Worm (Caenorhabditis elegans) whole organism, late embryonic: ENCODE results near the gene ccm-3.
A peak's percentile ranks its signal among the peaks of the same experiment; 100 is the strongest.

ENCODE experiments used
- K02D7.2 ChIP-seq: sonication (generic microtip); optimal IDR thresholded peaks from 2 replicates; lab custom pipeline; 2017; ENCODE audit warnings: mild to moderate bottlenecking, missing genetic modification characterization, missing compliant biosample characterization
- K09A11.1 ChIP-seq: sonication (generic microtip); optimal IDR thresholded peaks from 2 replicates; lab custom pipeline; 2017; ENCODE audit warnings: antibody characterized with exemption, mild to moderate bottlenecking, missing genetic modification characterization, missing compliant biosample characterization; ENCODE audit not compliant: insufficient read depth
- T23F11.4 ChIP-seq: fragments of 200-800 bp; sonication (Bioruptor generic); optimal IDR thresholded peaks from 2 replicates; lab custom pipeline; 2018; ENCODE audit warnings: mild to moderate bottlenecking, missing genetic modification characterization, missing compliant biosample characterization
- ahr-1 ChIP-seq: sonication (generic microtip); optimal IDR thresholded peaks from 2 replicates; lab custom pipeline; 2016; ENCODE audit warnings: missing genetic modification characterization, missing compliant biosample characterization
- ceh-14 ChIP-seq: sonication (generic microtip); optimal IDR thresholded peaks from 2 replicates; lab custom pipeline; 2016; ENCODE audit warnings: missing genotype, missing genetic modification characterization, missing compliant biosample characterization
- ceh-19 ChIP-seq: fragments of 200-800 bp; sonication (Bioruptor generic); optimal IDR thresholded peaks from 2 replicates; lab custom pipeline; 2018; ENCODE audit warnings: mild to moderate bottlenecking, missing genetic modification characterization, missing compliant biosample characterization
- ceh-30 ChIP-seq: fragments of 150-350 bp; optimal IDR thresholded peaks from 2 replicates; lab custom pipeline; 2014; ENCODE audit warnings: missing biosample characterization, missing genetic modification characterization
- ceh-48 ChIP-seq: sonication (generic microtip); optimal IDR thresholded peaks from 2 replicates; lab custom pipeline; 2016; ENCODE audit warnings: missing genetic modification characterization, inconsistent platforms, missing compliant biosample characterization
- ceh-9 ChIP-seq: sonication (generic microtip); optimal IDR thresholded peaks from 2 replicates; lab custom pipeline; 2016; ENCODE audit warnings: mild to moderate bottlenecking, missing genetic modification characterization, inconsistent platforms, missing compliant biosample characterization
- dve-1 ChIP-seq: sonication (generic microtip); optimal IDR thresholded peaks from 2 replicates; lab custom pipeline; 2017; ENCODE audit warnings: antibody characterized with exemption, mild to moderate bottlenecking, missing genetic modification characterization, missing compliant biosample characterization
- elt-2 ChIP-seq: sonication (generic microtip); optimal IDR thresholded peaks from 2 replicates; lab custom pipeline; 2016; ENCODE audit warnings: missing genetic modification reagents, missing genetic modification characterization, missing compliant biosample characterization
- elt-4 ChIP-seq: sonication (generic microtip); optimal IDR thresholded peaks from 2 replicates; lab custom pipeline; 2016; ENCODE audit warnings: missing genetic modification characterization, missing compliant biosample characterization
- eyg-1 ChIP-seq: sonication (generic microtip); optimal IDR thresholded peaks from 2 replicates; lab custom pipeline; 2016; ENCODE audit warnings: missing genotype, missing genetic modification characterization, missing compliant biosample characterization
- fkh-6 ChIP-seq: sonication (generic microtip); optimal IDR thresholded peaks from 2 replicates; lab custom pipeline; 2016; ENCODE audit warnings: missing genetic modification characterization, missing compliant biosample characterization
- gmeb-2 ChIP-seq: sonication (generic microtip); optimal IDR thresholded peaks from 2 replicates; lab custom pipeline; 2016; ENCODE audit warnings: missing genetic modification characterization, inconsistent platforms, missing compliant biosample characterization
- hlh-30 ChIP-seq: sonication (generic microtip); optimal IDR thresholded peaks from 2 replicates; lab custom pipeline; 2017; ENCODE audit warnings: antibody characterized with exemption, missing genetic modification characterization, missing compliant biosample characterization; ENCODE audit not compliant: insufficient read depth
- hlh-6 ChIP-seq: sonication (generic microtip); optimal IDR thresholded peaks from 2 replicates; lab custom pipeline; 2016; ENCODE audit warnings: missing genotype, missing genetic modification characterization, missing compliant biosample characterization
- lin-11 ChIP-seq: fragments of 200-800 bp; sonication (Bioruptor generic); optimal IDR thresholded peaks from 2 replicates; lab custom pipeline; 2018; ENCODE audit warnings: mild to moderate bottlenecking, missing genetic modification characterization, missing compliant biosample characterization
- mec-3 ChIP-seq: sonication (generic microtip); optimal IDR thresholded peaks from 2 replicates; lab custom pipeline; 2016; ENCODE audit warnings: borderline replicate concordance, missing genetic modification characterization, missing compliant biosample characterization
- nfya-1 ChIP-seq: sonication (generic microtip); optimal IDR thresholded peaks from 2 replicates; lab custom pipeline; 2017; ENCODE audit warnings: missing genetic modification characterization, mild to moderate bottlenecking, missing compliant biosample characterization, antibody characterized with exemption, moderate library complexity
- nhr-11 ChIP-seq: fragments of 150-350 bp; optimal IDR thresholded peaks from 2 replicates; lab custom pipeline; 2014; ENCODE audit warnings: missing biosample characterization, missing genetic modification characterization
- npax-4 ChIP-seq: sonication (generic microtip); optimal IDR thresholded peaks from 2 replicates; lab custom pipeline; 2016; ENCODE audit warnings: missing genetic modification characterization, missing compliant biosample characterization
- odd-2 ChIP-seq: sonication (generic microtip); optimal IDR thresholded peaks from 2 replicates; lab custom pipeline; 2017; ENCODE audit warnings: antibody characterized with exemption, mild to moderate bottlenecking, missing genetic modification characterization, missing compliant biosample characterization
- pag-3 ChIP-seq: sonication (generic microtip); optimal IDR thresholded peaks from 2 replicates; lab custom pipeline; 2016; ENCODE audit warnings: missing compliant biosample characterization, missing genetic modification characterization, borderline replicate concordance
- pat-9 ChIP-seq: fragments of 200-800 bp; sonication (Bioruptor generic); optimal IDR thresholded peaks from 2 replicates; lab custom pipeline; 2018; ENCODE audit warnings: mild to moderate bottlenecking, missing genetic modification characterization, moderate library complexity, missing compliant biosample characterization
- pha-2 ChIP-seq: sonication (generic microtip); optimal IDR thresholded peaks from 2 replicates; lab custom pipeline; 2017; ENCODE audit warnings: mild to moderate bottlenecking, missing genetic modification characterization, missing compliant biosample characterization
- pha-4 ChIP-seq: fragments of 150-350 bp; optimal IDR thresholded peaks from 2 replicates; lab custom pipeline; 2018; ENCODE audit warnings: missing biosample characterization, missing genetic modification reagents, missing genetic modification characterization
- pqm-1 ChIP-seq: sonication (generic microtip); optimal IDR thresholded peaks from 2 replicates; lab custom pipeline; 2016; ENCODE audit warnings: missing genetic modification characterization, missing compliant biosample characterization
- pros-1 ChIP-seq: fragments of 150-350 bp; optimal IDR thresholded peaks from 2 replicates; lab custom pipeline; 2014; ENCODE audit warnings: missing biosample characterization, missing genetic modification reagents, missing genetic modification characterization
- ref-2 ChIP-seq: sonication (generic microtip); optimal IDR thresholded peaks from 2 replicates; lab custom pipeline; 2016; ENCODE audit warnings: missing genetic modification characterization, missing compliant biosample characterization
- sdc-2 ChIP-seq: sonication (generic microtip); optimal IDR thresholded peaks from 2 replicates; lab custom pipeline; 2016; ENCODE audit warnings: missing genotype, missing genetic modification characterization, missing compliant biosample characterization
- syd-9 ChIP-seq: sonication (generic microtip); optimal IDR thresholded peaks from 2 replicates; lab custom pipeline; 2016; ENCODE audit warnings: mild to moderate bottlenecking, missing genetic modification characterization, moderate library complexity, missing compliant biosample characterization
- tbx-2 ChIP-seq: sonication (generic microtip); optimal IDR thresholded peaks from 2 replicates; lab custom pipeline; 2016; ENCODE audit warnings: missing genetic modification characterization, missing compliant biosample characterization
- tbx-7 ChIP-seq: sonication (generic microtip); optimal IDR thresholded peaks from 2 replicates; lab custom pipeline; 2016; ENCODE audit warnings: missing genotype, missing genetic modification characterization, missing compliant biosample characterization
- unc-42 ChIP-seq: sonication (generic microtip); optimal IDR thresholded peaks from 2 replicates; lab custom pipeline; 2016; ENCODE audit warnings: missing genotype, missing genetic modification characterization, missing compliant biosample characterization
- unc-55 ChIP-seq: sonication (generic microtip); optimal IDR thresholded peaks from 2 replicates; lab custom pipeline; 2017; ENCODE audit warnings: missing biosample characterization, missing genetic modification reagents, missing genetic modification characterization
- unc-86 ChIP-seq: sonication (generic microtip); optimal IDR thresholded peaks from 2 replicates; lab custom pipeline; 2016; ENCODE audit warnings: missing genetic modification characterization, missing compliant biosample characterization
- ztf-16 ChIP-seq: sonication (generic microtip); optimal IDR thresholded peaks from 2 replicates; lab custom pipeline; 2017; ENCODE audit warnings: missing genetic modification characterization, missing compliant biosample characterization

The ccm-3 gene

DNA sequence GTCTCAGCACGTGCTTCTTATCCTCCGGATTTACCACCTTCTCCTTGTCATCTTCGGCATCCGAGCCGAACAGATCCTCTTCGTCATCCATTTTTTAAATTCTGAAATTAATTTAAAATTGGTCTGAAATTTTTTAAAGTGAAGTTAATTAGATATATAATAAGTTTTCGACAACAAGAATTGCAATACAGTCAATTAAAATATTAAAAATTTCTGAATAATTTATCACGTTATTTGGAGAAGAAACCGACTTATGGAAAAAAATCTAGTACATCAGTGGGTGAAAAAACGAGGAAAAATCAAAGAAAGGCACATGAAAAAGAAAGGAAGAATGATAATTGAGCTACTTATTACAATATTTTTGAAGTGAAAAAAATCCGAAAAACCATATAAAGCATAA is 1.6 kb downstream of the ccm-3 start, which contains the start of gene taf-13:
taf-13 (minus strand) TSS at position 101 of the 400 bp plus-strand sequence.
- no peak for TF ChIP-seq pha-2 (tag; lab: Kevin White, UChicago)
- TF ChIP-seq pha-4 (tag; lab: Kevin White, UChicago) = no peak
- TF ChIP-seq K02D7.2 (tag; lab: Kevin White, UChicago) = no peak
- TF ChIP-seq K09A11.1 (tag; lab: Kevin White, UChicago) = no peak
- no peak for TF ChIP-seq fkh-6 (tag; lab: Kevin White, UChicago)
- TF ChIP-seq ceh-48 (tag; lab: Kevin White, UChicago) = no peak
- no peak for TF ChIP-seq ref-2 (tag; lab: Kevin White, UChicago)
- no peak for TF ChIP-seq lin-11
- TF ChIP-seq elt-2 (tag; lab: Kevin White, UChicago) = no peak
- no peak for TF ChIP-seq eyg-1
- no peak for TF ChIP-seq pat-9 (tag; lab: Kevin White, UChicago)
- TF ChIP-seq ceh-19 (GFP tag; lab: Kevin White, UChicago) = no peak
- TF ChIP-seq nhr-11 (tag; lab: Kevin White, UChicago) = no peak
- no peak for TF ChIP-seq pros-1 (tag; lab: Kevin White, UChicago)
- TF ChIP-seq sdc-2 (tag; lab: Kevin White, UChicago) = no peak
- TF ChIP-seq tbx-2 (tag; lab: Kevin White, UChicago) = no peak
- no peak for TF ChIP-seq pag-3
- TF ChIP-seq ahr-1 (tag; lab: Kevin White, UChicago) = no peak
- no peak for TF ChIP-seq hlh-30

DNA sequence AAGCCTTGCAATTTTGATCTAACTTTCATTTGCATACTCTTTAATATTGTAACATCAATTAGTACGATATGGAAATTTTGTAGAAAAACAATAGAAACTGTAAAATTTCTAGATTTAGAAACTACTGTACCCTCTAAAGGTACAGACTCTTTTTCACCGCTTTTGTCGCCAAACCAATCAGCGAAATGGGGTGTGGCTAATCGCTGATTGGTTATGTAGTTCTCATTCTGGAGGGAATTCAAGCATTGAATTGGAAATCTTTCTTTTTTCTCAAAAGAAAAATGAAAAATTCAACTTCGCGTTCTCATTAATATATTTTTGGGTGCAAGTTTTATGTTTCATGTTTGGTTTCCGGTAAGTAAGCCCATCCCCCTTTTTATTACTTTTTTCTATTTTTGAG is 3.5 kb downstream of the ccm-3 start:
- no peak for TF ChIP-seq ztf-16 (tag; lab: Kevin White, UChicago)
- TF ChIP-seq unc-86 (tag; lab: Kevin White, UChicago) = no peak
- TF ChIP-seq elt-4 (tag; lab: Kevin White, UChicago) = no peak
- peak; percentile 63 for TF ChIP-seq nfya-1 (tag; lab: Kevin White, UChicago)
- TF ChIP-seq syd-9 (tag; lab: Kevin White, UChicago) = no peak

DNA sequence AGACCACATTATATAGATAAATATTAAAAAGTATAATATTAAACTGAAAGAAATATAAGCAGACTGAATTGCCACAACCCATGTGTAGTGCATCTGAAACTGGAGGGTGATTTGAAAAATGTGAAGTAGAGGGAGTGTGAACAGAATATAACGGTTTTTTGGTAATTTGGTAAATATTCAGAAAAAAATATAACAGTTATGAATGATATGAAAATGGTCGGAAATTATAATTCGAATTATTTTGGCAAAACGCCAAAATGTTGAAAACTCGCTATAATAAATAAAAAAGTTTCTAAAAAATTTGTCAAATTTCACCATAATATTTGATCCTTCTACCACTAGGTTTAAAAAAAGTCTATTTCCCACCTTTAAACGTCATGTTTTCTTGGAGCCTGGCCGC is 4.9 kb downstream of the ccm-3 start, which contains the start of gene srv-2:
srv-2 (minus strand) TSS at position 101 of the 400 bp plus-strand sequence.
- TF ChIP-seq pat-9 (tag; lab: Kevin White, UChicago) (no peak), odd-2 (tag; lab: Kevin White, UChicago) (no peak), unc-86 (tag; lab: Kevin White, UChicago) (no peak), unc-55 (GFP tag; lab: Kevin White, UChicago) (no peak), pqm-1 (tag; lab: Kevin White, UChicago) (no peak), npax-4 (tag; lab: Kevin White, UChicago) (no peak), elt-2 (tag; lab: Kevin White, UChicago) (no peak), gmeb-2 (tag; lab: Kevin White, UChicago) (no peak), lin-11 (no peak), nfya-1 (tag; lab: Kevin White, UChicago) (no peak), tbx-2 (tag; lab: Kevin White, UChicago) (no peak), K09A11.1 (tag; lab: Kevin White, UChicago) (no peak), unc-42 (tag; lab: Kevin White, UChicago) (no peak), ceh-9 (tag; lab: Kevin White, UChicago) (no peak), tbx-7 (no peak), hlh-6 (tag; lab: Kevin White, UChicago) (no peak), mec-3 (tag; lab: Kevin White, UChicago) (no peak)

DNA sequence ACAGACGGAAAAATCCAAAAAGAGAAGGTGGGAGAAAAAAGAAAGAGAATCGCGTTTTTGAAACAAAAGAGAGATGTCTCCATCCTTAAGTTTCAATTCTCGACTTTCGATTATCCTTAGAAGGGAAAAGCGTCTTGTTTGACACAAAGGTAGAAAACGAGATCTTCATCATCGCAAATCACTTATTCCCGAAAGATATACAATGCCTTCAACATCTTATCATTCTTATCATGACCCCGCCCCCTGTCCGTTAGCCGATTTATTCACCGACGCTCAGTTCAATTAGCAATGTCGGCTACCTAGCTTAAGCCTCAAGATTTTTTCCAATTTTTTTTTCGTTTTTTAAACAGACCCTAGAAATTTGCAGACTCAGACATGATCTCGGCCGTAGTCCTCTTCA is 8.1 kb downstream of the ccm-3 start, which contains the start of gene C14A4.9:
C14A4.9 (plus strand) TSS at position 368 of the 400 bp plus-strand sequence.
- no peak for TF ChIP-seq unc-86 (tag; lab: Kevin White, UChicago)
- no peak for TF ChIP-seq lin-11
- no peak for TF ChIP-seq nfya-1 (tag; lab: Kevin White, UChicago)
- no peak for TF ChIP-seq T23F11.4
- no peak for TF ChIP-seq pros-1 (tag; lab: Kevin White, UChicago)
- no peak for TF ChIP-seq dve-1 (tag; lab: Kevin White, UChicago)
- no peak for TF ChIP-seq ceh-30 (tag; lab: Kevin White, UChicago)
- TF ChIP-seq ceh-14 = no peak
- no peak for TF ChIP-seq pat-9 (tag; lab: Kevin White, UChicago)
